Fruit fly (Drosophila melanogaster) whole organism, embryonic: Measurements from ENCODE around the gene mRpL27.

Experiments
- Aef1 ChIP-seq: fragments of 200-800 bp; sonication (Bioruptor generic); IDR thresholded peaks from 3 replicates; pipeline ENCODE4 v1.3.6; 2022; ENCODE audit warnings: missing biosample characterization, missing genetic modification characterization
- C15 ChIP-seq: fragments of 200-800 bp; sonication (Bioruptor generic); IDR thresholded peaks from 3 replicates; pipeline ENCODE4 v1.3.6; 2022; ENCODE audit warnings: missing biosample characterization, missing genetic modification characterization
- CG11085 ChIP-seq: fragments of 200-800 bp; sonication (Bioruptor generic); IDR thresholded peaks from 2 replicates; pipeline ENCODE4 v1.3.6; 2022; ENCODE audit warnings: missing biosample characterization, missing genetic modification characterization
- CG11398 ChIP-seq: fragments of 200-800 bp; sonication (Bioruptor generic); optimal IDR thresholded peaks from 2 replicates; lab custom pipeline; 2016; ENCODE audit warnings: missing biosample characterization, missing genetic modification characterization
- CG1233 ChIP-seq: fragments of 200-800 bp; sonication (Bioruptor generic); optimal IDR thresholded peaks from 4 replicates; lab custom pipeline; 2018; ENCODE audit warnings: missing biosample characterization, mild to moderate bottlenecking, missing genetic modification characterization
- CG13424 ChIP-seq: fragments of 200-800 bp; sonication (Bioruptor generic); optimal IDR thresholded peaks from 2 replicates; lab custom pipeline; 2019; ENCODE audit warnings: missing biosample characterization, mild to moderate bottlenecking, missing genetic modification characterization, moderate library complexity
- CG14710 ChIP-seq: fragments of 200-800 bp; sonication (Bioruptor generic); optimal IDR thresholded peaks from 3 replicates; lab custom pipeline; 2019; ENCODE audit warnings: missing biosample characterization, mild to moderate bottlenecking, missing genetic modification characterization, moderate library complexity
- CG1647 ChIP-seq: fragments of 200-800 bp; sonication (Bioruptor generic); optimal IDR thresholded peaks from 3 replicates; lab custom pipeline; 2016; ENCODE audit warnings: missing biosample characterization, missing genetic modification characterization
- CG17186 ChIP-seq: fragments of 200-800 bp; sonication (Bioruptor generic); optimal IDR thresholded peaks from 3 replicates; lab custom pipeline; 2017; ENCODE audit warnings: missing biosample characterization, missing genetic modification reagents, missing genetic modification characterization
- CG17361 ChIP-seq: fragments of 200-800 bp; sonication (Bioruptor generic); IDR thresholded peaks from 3 replicates; pipeline ENCODE4 v1.3.6; 2022; ENCODE audit warnings: missing biosample characterization, missing genetic modification characterization
- CG2712 ChIP-seq: fragments of 200-800 bp; optimal IDR thresholded peaks from 3 replicates; lab custom pipeline; 2019; ENCODE audit warnings: missing biosample characterization, mild to moderate bottlenecking, missing genetic modification characterization, moderate library complexity
- CG31388 ChIP-seq: fragments of 200-800 bp; sonication (Bioruptor generic); optimal IDR thresholded peaks from 2 replicates; lab custom pipeline; 2016; ENCODE audit warnings: missing biosample characterization, missing genetic modification characterization
- CG32772 ChIP-seq: fragments of 200-800 bp; sonication (Bioruptor generic); IDR thresholded peaks from 2 replicates; pipeline ENCODE4 v1.3.6; 2022; ENCODE audit warnings: missing biosample characterization, missing genetic modification characterization
- CG34376 ChIP-seq: fragments of 200-800 bp; sonication (Bioruptor generic); optimal IDR thresholded peaks from 2 replicates; lab custom pipeline; 2018; ENCODE audit warnings: missing biosample characterization, mild to moderate bottlenecking, missing genetic modification characterization
- CG4617 ChIP-seq: fragments of 200-800 bp; sonication (Bioruptor generic); optimal IDR thresholded peaks from 3 replicates; lab custom pipeline; 2016; ENCODE audit warnings: missing biosample characterization, missing genetic modification characterization, borderline replicate concordance
- CG6254 ChIP-seq: fragments of 200-800 bp; sonication (Bioruptor generic); optimal IDR thresholded peaks from 3 replicates; lab custom pipeline; 2017; ENCODE audit warnings: mild to moderate bottlenecking, missing biosample characterization, missing genetic modification reagents, missing genetic modification characterization
- CG7786 ChIP-seq: fragments of 200-800 bp; sonication (Bioruptor generic); optimal IDR thresholded peaks from 2 replicates; lab custom pipeline; 2016; ENCODE audit warnings: missing biosample characterization, missing genetic modification characterization
- CG7963 ChIP-seq: fragments of 200-800 bp; sonication (Bioruptor generic); IDR thresholded peaks from 3 replicates; pipeline ENCODE4 v1.3.6; 2022; ENCODE audit warnings: missing biosample characterization, missing genetic modification characterization; ENCODE audit not compliant: partially characterized antibody
- CG8944 ChIP-seq: fragments of 200-800 bp; sonication (Bioruptor generic); optimal IDR thresholded peaks from 3 replicates; lab custom pipeline; 2016; ENCODE audit warnings: missing biosample characterization, missing genetic modification characterization
- CG9727 ChIP-seq: fragments of 200-800 bp; sonication (Bioruptor generic); optimal IDR thresholded peaks from 3 replicates; lab custom pipeline; 2017; ENCODE audit warnings: missing biosample characterization, mild to moderate bottlenecking, missing genetic modification characterization
- Doc3 ChIP-seq: fragments of 200-800 bp; sonication (Bioruptor generic); IDR thresholded peaks from 3 replicates; pipeline ENCODE4 v1.3.6; 2022; ENCODE audit warnings: missing biosample characterization, missing genetic modification characterization; ENCODE audit not compliant: partially characterized antibody
- Dp ChIP-seq: fragments of 200-800 bp; sonication (Bioruptor generic); optimal IDR thresholded peaks from 2 replicates; lab custom pipeline; 2018; ENCODE audit warnings: missing biosample characterization, mild to moderate bottlenecking, missing genetic modification characterization, moderate library complexity
- Dref ChIP-seq: fragments of 200-800 bp; sonication (Bioruptor generic); IDR thresholded peaks from 2 replicates; pipeline ENCODE4 v1.3.6; 2022; ENCODE audit warnings: missing biosample characterization, missing genetic modification characterization
- Ets65A ChIP-seq: fragments of 200-800 bp; sonication (Bioruptor generic); peaks from one replicate; lab custom pipeline; 2016; ENCODE audit warnings: missing biosample characterization, missing genetic modification characterization
- Gug ChIP-seq: fragments of 200-800 bp; sonication (Bioruptor generic); IDR thresholded peaks from 4 replicates; pipeline ENCODE4 v1.3.6; 2022; ENCODE audit warnings: missing biosample characterization, missing genetic modification characterization
- HmgZ ChIP-seq: fragments of 200-800 bp; sonication (Bioruptor generic); optimal IDR thresholded peaks from 2 replicates; lab custom pipeline; 2018; ENCODE audit warnings: missing biosample characterization, mild to moderate bottlenecking, missing genetic modification characterization
- Nf-YB ChIP-seq: fragments of 200-800 bp; sonication (Bioruptor generic); optimal IDR thresholded peaks from 3 replicates; lab custom pipeline; 2019; ENCODE audit warnings: missing biosample characterization, mild to moderate bottlenecking, missing genetic modification characterization, moderate library complexity
- NfI ChIP-seq: fragments of 200-800 bp; sonication (Bioruptor generic); optimal IDR thresholded peaks from 3 replicates; lab custom pipeline; 2018; ENCODE audit warnings: missing biosample characterization, mild to moderate bottlenecking, missing genetic modification characterization, moderate library complexity
- Sry-β ChIP-seq: fragments of 200-800 bp; sonication (Bioruptor generic); optimal IDR thresholded peaks from 2 replicates; lab custom pipeline; 2018; ENCODE audit warnings: missing biosample characterization, mild to moderate bottlenecking, missing genetic modification characterization, moderate library complexity
- Ssrp ChIP-seq: fragments of 200-800 bp; sonication (Bioruptor generic); optimal IDR thresholded peaks from 2 replicates; lab custom pipeline; 2018; ENCODE audit warnings: missing biosample characterization, mild to moderate bottlenecking, missing genetic modification characterization, moderate library complexity
- Tbp ChIP-seq: fragments of >200 bp; optimal IDR thresholded peaks from 2 replicates; lab custom pipeline; 2018; ENCODE audit warnings: missing biosample characterization, missing genetic modification characterization
- aop ChIP-seq: fragments of 200-800 bp; sonication (Bioruptor generic); IDR thresholded peaks from 2 replicates; pipeline ENCODE4 v1.3.6; 2022; ENCODE audit warnings: missing biosample characterization, missing genetic modification characterization
- bab2 ChIP-seq: fragments of 200-800 bp; sonication (Bioruptor generic); optimal IDR thresholded peaks from 2 replicates; lab custom pipeline; 2016; ENCODE audit warnings: missing biosample characterization, missing genetic modification characterization
- bbx ChIP-seq: fragments of 200-800 bp; sonication (Bioruptor generic); IDR thresholded peaks from 2 replicates; pipeline ENCODE4 v1.3.6; 2022; ENCODE audit warnings: missing biosample characterization, missing genetic modification characterization; ENCODE audit not compliant: partially characterized antibody
- dm ChIP-seq: fragments of 200-800 bp; sonication (Bioruptor generic); optimal IDR thresholded peaks from 3 replicates; lab custom pipeline; 2016; ENCODE audit warnings: missing biosample characterization, missing genetic modification characterization
- fd64A ChIP-seq: fragments of 200-800 bp; sonication (Bioruptor generic); optimal IDR thresholded peaks from 3 replicates; lab custom pipeline; 2018; ENCODE audit warnings: missing biosample characterization, mild to moderate bottlenecking, missing genetic modification characterization
- grau ChIP-seq: fragments of 200-800 bp; optimal IDR thresholded peaks from 3 replicates; lab custom pipeline; 2019; ENCODE audit warnings: missing biosample characterization, mild to moderate bottlenecking, missing genetic modification characterization, moderate library complexity
- gsb ChIP-seq: fragments of 200-800 bp; sonication (Bioruptor generic); IDR thresholded peaks from 2 replicates; pipeline ENCODE4 v1.3.6; 2022; ENCODE audit warnings: missing biosample characterization, missing genetic modification characterization
- ham ChIP-seq: fragments of 200-800 bp; sonication (Bioruptor generic); IDR thresholded peaks from 2 replicates; pipeline ENCODE4 v1.3.6; 2022; ENCODE audit warnings: missing biosample characterization, missing genetic modification characterization
- ind ChIP-seq: fragments of 200-800 bp; sonication (Bioruptor generic); optimal IDR thresholded peaks from 3 replicates; lab custom pipeline; 2016; ENCODE audit warnings: missing biosample characterization, missing genetic modification characterization
- kni ChIP-seq: fragments of 200-800 bp; sonication (Bioruptor generic); optimal IDR thresholded peaks from 3 replicates; lab custom pipeline; 2017; ENCODE audit warnings: mild to moderate bottlenecking, missing biosample characterization, missing genetic modification reagents, missing genetic modification characterization
- pfk ChIP-seq: fragments of 200-800 bp; sonication (Bioruptor generic); optimal IDR thresholded peaks from 2 replicates; lab custom pipeline; 2018; ENCODE audit warnings: missing biosample characterization, mild to moderate bottlenecking, missing genetic modification characterization, moderate library complexity
- scrt ChIP-seq: fragments of 200-800 bp; sonication (Bioruptor generic); optimal IDR thresholded peaks from 2 replicates; lab custom pipeline; 2018; ENCODE audit warnings: missing biosample characterization, mild to moderate bottlenecking, missing genetic modification characterization, moderate library complexity
- slbo ChIP-seq: fragments of 200-800 bp; sonication (Bioruptor generic); IDR thresholded peaks from 2 replicates; pipeline ENCODE4 v1.3.6; 2022; ENCODE audit warnings: missing biosample characterization, missing genetic modification characterization
- so ChIP-seq: fragments of 200-800 bp; sonication (Bioruptor generic); IDR thresholded peaks from 3 replicates; pipeline ENCODE4 v1.3.6; 2022; ENCODE audit warnings: missing biosample characterization, missing genetic modification characterization
- sob ChIP-seq: fragments of 200-800 bp; sonication (Bioruptor generic); IDR thresholded peaks from 2 replicates; pipeline ENCODE4 v1.3.6; 2022; ENCODE audit warnings: missing biosample characterization, missing genetic modification characterization
- tna ChIP-seq: fragments of 200-800 bp; sonication (Bioruptor generic); IDR thresholded peaks from 2 replicates; pipeline ENCODE4 v1.3.6; 2022; ENCODE audit warnings: missing biosample characterization, missing genetic modification characterization; ENCODE audit not compliant: partially characterized antibody
- vnd ChIP-seq: fragments of 200-800 bp; sonication (Bioruptor generic); IDR thresholded peaks from 3 replicates; pipeline ENCODE4 v1.3.6; 2022; ENCODE audit warnings: missing biosample characterization, missing genetic modification characterization; ENCODE audit not compliant: partially characterized antibody
- wor ChIP-seq: fragments of 200-800 bp; sonication (Bioruptor generic); IDR thresholded peaks from 2 replicates; pipeline ENCODE4 v1.3.6; 2022; ENCODE audit warnings: missing biosample characterization, missing genetic modification characterization
- zen ChIP-seq: fragments of 200-800 bp; sonication (Bioruptor generic); optimal IDR thresholded peaks from 3 replicates; lab custom pipeline; 2018; ENCODE audit warnings: missing biosample characterization, mild to moderate bottlenecking, missing genetic modification characterization, moderate library complexity

mRpL27 gene

DNA sequence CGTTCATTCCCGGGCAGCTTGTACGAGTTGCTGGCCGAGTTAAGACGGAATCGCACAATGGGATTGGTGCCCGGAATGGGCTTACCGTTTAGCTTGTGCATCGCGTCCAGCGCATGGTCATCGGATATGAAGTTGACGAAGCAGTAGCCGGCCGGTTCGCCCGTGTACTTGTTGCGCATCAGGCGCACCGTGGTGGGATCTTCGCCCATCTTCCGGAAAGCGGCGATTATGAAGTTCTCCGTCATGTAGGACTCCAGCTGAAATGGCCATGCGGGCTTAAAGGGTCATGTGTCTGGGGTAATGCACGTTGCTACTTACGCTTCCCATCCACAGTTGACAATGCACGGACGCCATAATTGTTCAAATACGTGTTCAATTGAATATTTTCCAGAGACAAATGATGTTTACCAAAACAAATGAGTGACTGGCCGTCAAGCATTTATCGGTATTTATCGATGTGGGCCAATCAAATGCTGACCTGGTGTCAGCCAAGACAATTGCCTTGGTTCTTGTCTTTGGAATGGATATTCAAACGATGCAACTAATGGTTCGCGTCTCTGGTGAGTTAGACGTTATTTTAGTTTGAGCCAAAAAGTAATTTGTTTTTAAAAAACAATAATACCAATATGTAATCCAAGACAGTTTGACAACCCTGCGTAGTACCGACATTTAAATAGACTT is 5.3 kb downstream of the mRpL27 start, which contains the start of the genes Secp43 and ND-B8 (continued):
- TF ChIP-seq dm (peak; percentile 33), CG6254 (GFP tag; lab: Kevin White, UChicago) (no peak), so (GFP tag; lab: Robert Waterston, UW) (no peak), kni (no peak), CG14710 (tag; lab: Kevin White, UChicago) (peak; percentile 77), CG17186 (GFP tag; lab: Kevin White, UChicago) (peak; percentile 49), pfk (no peak), CG32772 (GFP tag; lab: Robert Waterston, UW) (no peak), ham (GFP tag; lab: Robert Waterston, UW) (no peak), Sry-β (GFP tag; lab: Kevin White, UChicago) (no peak), Doc3 (GFP tag; lab: Robert Waterston, UW) (peak; percentile 71), CG34376 (peak; percentile 82), grau (tag; lab: Kevin White, UChicago) (peak; percentile 6), Aef1 (no peak), CG17361 (GFP tag; lab: Robert Waterston, UW) (no peak), Ssrp (tag; lab: Kevin White, UChicago) (no peak), fd64A (GFP tag; lab: Kevin White, UChicago) (no peak), ind (GFP tag; lab: Kevin White, UChicago) (no peak), CG1647 (no peak), vnd (GFP tag; lab: Robert Waterston, UW) (peak; percentile 59), CG7963 (peak; percentile 83), zen (tag; lab: Kevin White, UChicago) (peak; percentile 59), bbx (GFP tag; lab: Robert Waterston, UW) (peak; percentile 81), NfI (GFP tag; lab: Kevin White, UChicago) (peak; percentile 9), CG11398 (GFP tag; lab: Kevin White, UChicago) (no peak), CG11085 (GFP tag; lab: Robert Waterston, UW) (no peak), scrt (GFP tag; lab: Kevin White, UChicago) (peak; percentile 91), Dp (GFP tag; lab: Kevin White, UChicago) (peak; percentile 61), CG4617 (GFP tag; lab: Kevin White, UChicago) (peak; percentile 64), Ets65A (GFP tag; lab: Kevin White, UChicago) (peak; percentile 31), HmgZ (tag; lab: Kevin White, UChicago) (peak; percentile 73), Tbp (no peak), Gug (GFP tag; lab: Robert Waterston, UW) (no peak), gsb (GFP tag; lab: Robert Waterston, UW) (no peak), CG13424 (tag; lab: Kevin White, UChicago) (peak; percentile 23), tna (GFP tag; lab: Robert Waterston, UW) (peak; percentile 74; the same call in 1 of the 2 replicates), slbo (GFP tag; lab: Robert Waterston, UW) (no peak), Nf-YB (GFP tag; lab: Kevin White, UChicago) (no peak), CG8944 (GFP tag; lab: Kevin White, UChicago) (no peak), aop (GFP tag; lab: Robert Waterston, UW) (no peak), bab2 (GFP tag; lab: Kevin White, UChicago) (no peak), CG7786 (GFP tag; lab: Kevin White, UChicago) (no peak), CG31388 (GFP tag; lab: Kevin White, UChicago) (no peak), CG1233 (GFP tag; lab: Kevin White, UChicago) (no peak), sob (GFP tag; lab: Robert Waterston, UW) (peak; percentile 37; the same call in 1 of the 2 replicates), CG9727 (GFP tag; lab: Kevin White, UChicago) (no peak), CG2712 (tag; lab: Kevin White, UChicago) (peak; percentile 41), Dref (GFP tag; lab: Robert Waterston, UW) (peak; percentile 96), wor (GFP tag; lab: Robert Waterston, UW) (no peak), C15 (GFP tag; lab: Robert Waterston, UW) (no peak)
